Worm (Caenorhabditis elegans) whole organism, L4 larva: ENCODE measurements around the gene C28C12.11.
A peak's percentile ranks its signal among the peaks of the same experiment; 100 is the strongest.

ENCODE experiments used
- F10B5.3 ChIP-seq: sonication (generic microtip); optimal IDR thresholded peaks from 2 replicates; lab custom pipeline; 2016; ENCODE audit warnings: mild to moderate bottlenecking, missing genetic modification characterization, missing compliant biosample characterization
- F49E8.2 ChIP-seq: sonication (generic microtip); optimal IDR thresholded peaks from 2 replicates; lab custom pipeline; 2016; ENCODE audit warnings: missing compliant biosample characterization, mild to moderate bottlenecking, missing genetic modification characterization, borderline replicate concordance
- Y105C5A.15 ChIP-seq: fragments of 200-800 bp; sonication (Bioruptor generic); IDR thresholded peaks from 2 replicates; pipeline ENCODE4 v1.3.6; 2022; ENCODE audit warnings: missing genetic modification characterization, missing compliant biosample characterization
- Y48G9A.11 ChIP-seq: fragments of 200-800 bp; sonication (Bioruptor generic); IDR thresholded peaks from 2 replicates; pipeline ENCODE4 v1.3.6; 2022; ENCODE audit warnings: missing genetic modification reagents, missing genetic modification characterization, missing compliant biosample characterization
- Y75B8A.6 ChIP-seq: fragments of 200-800 bp; sonication (Bioruptor generic); IDR thresholded peaks from 2 replicates; pipeline ENCODE4 v1.3.6; 2022; ENCODE audit warnings: missing genetic modification reagents, missing genetic modification characterization, missing compliant biosample characterization
- ZK337.2 ChIP-seq: fragments of 200-800 bp; sonication (Bioruptor generic); IDR thresholded peaks from 2 replicates; pipeline ENCODE4 v1.3.6; 2022; ENCODE audit warnings: missing genetic modification reagents, missing genetic modification characterization, missing compliant biosample characterization
- aha-1 ChIP-seq: fragments of 150-350 bp; peaks from one replicate; lab custom pipeline; 2014; ENCODE audit warnings: missing biosample characterization, missing genetic modification characterization
- aly-2 ChIP-seq: sonication (generic microtip); optimal IDR thresholded peaks from 2 replicates; lab custom pipeline; 2018; ENCODE audit warnings: missing biosample characterization, missing genetic modification characterization
- arid-1 ChIP-seq: fragments of 200-800 bp; sonication (Bioruptor generic); conservative IDR thresholded peaks from 2 replicates; pipeline ENCODE4 v1.3.6; 2022; ENCODE audit warnings: missing genetic modification reagents, missing genetic modification characterization, missing compliant biosample characterization
- daf-12 ChIP-seq: fragments of 150-350 bp; optimal IDR thresholded peaks from 2 replicates; lab custom pipeline; 2014; ENCODE audit warnings: missing biosample characterization, missing genetic modification reagents, missing genetic modification characterization
- daf-8 ChIP-seq: fragments of 200-800 bp; sonication (Bioruptor generic); IDR thresholded peaks from 2 replicates; pipeline ENCODE4 v1.3.6; 2022; ENCODE audit warnings: missing genetic modification characterization, missing compliant biosample characterization
- dpl-1 ChIP-seq: fragments of 150-350 bp; optimal IDR thresholded peaks from 2 replicates; lab custom pipeline; 2014; ENCODE audit warnings: missing biosample characterization, missing genetic modification reagents, missing genetic modification characterization
- dve-1 ChIP-seq: sonication (generic microtip); optimal IDR thresholded peaks from 2 replicates; lab custom pipeline; 2017; ENCODE audit warnings: antibody characterized with exemption, mild to moderate bottlenecking, missing genetic modification characterization, missing compliant biosample characterization; ENCODE audit not compliant: insufficient read depth
- egl-27 ChIP-seq: sonication (generic microtip); optimal IDR thresholded peaks from 3 replicates; lab custom pipeline; 2017; ENCODE audit warnings: missing biosample characterization, missing genetic modification reagents, missing genetic modification characterization
- gei-8 ChIP-seq: fragments of 200-800 bp; sonication (Bioruptor generic); optimal IDR thresholded peaks from 2 replicates; lab custom pipeline; 2018; ENCODE audit warnings: mild to moderate bottlenecking, missing genetic modification characterization, missing compliant biosample characterization
- hif-1 ChIP-seq, 2 experiments: sonication (generic microtip); optimal IDR thresholded peaks; 2 replicates each; lab custom pipeline; 2016 to 2017; ENCODE audit warnings: missing compliant biosample characterization in 2 of 2, missing genetic modification characterization in 2 of 2, missing genetic modification reagents in 2 of 2, missing genotype in 2 of 2, mild to moderate bottlenecking in 1 of 2
- jun-1 ChIP-seq: fragments of 150-350 bp; optimal IDR thresholded peaks from 2 replicates; lab custom pipeline; 2014; ENCODE audit warnings: missing biosample characterization, missing genetic modification reagents, missing genetic modification characterization
- lin-1 ChIP-seq: fragments of 200-800 bp; sonication (Bioruptor generic); IDR thresholded peaks from 2 replicates; pipeline ENCODE4 v1.3.6; 2022; ENCODE audit warnings: missing genetic modification reagents, missing genetic modification characterization, missing compliant biosample characterization
- lin-29 ChIP-seq: fragments of 200-800 bp; sonication (Bioruptor generic); IDR thresholded peaks from 2 replicates; pipeline ENCODE4 v1.3.6; 2022; ENCODE audit warnings: missing genetic modification reagents, missing genetic modification characterization, missing compliant biosample characterization
- lin-38 ChIP-seq: fragments of 200-800 bp; sonication (Bioruptor generic); IDR thresholded peaks from 2 replicates; pipeline ENCODE4 v1.3.6; 2022; ENCODE audit warnings: missing genetic modification reagents, missing genetic modification characterization, missing compliant biosample characterization
- madf-9 ChIP-seq: fragments of 200-800 bp; sonication (Bioruptor generic); conservative IDR thresholded peaks from 2 replicates; pipeline ENCODE4 v1.3.6; 2022; ENCODE audit warnings: missing genetic modification reagents, missing genetic modification characterization, missing compliant biosample characterization
- mes-2 ChIP-seq: sonication (generic microtip); optimal IDR thresholded peaks from 2 replicates; lab custom pipeline; 2016; ENCODE audit warnings: missing genotype, mild to moderate bottlenecking, missing genetic modification characterization, missing compliant biosample characterization; ENCODE audit not compliant: poor library complexity, severe bottlenecking
- mxl-2 ChIP-seq: fragments of 200-800 bp; sonication (Bioruptor generic); conservative IDR thresholded peaks from 2 replicates; pipeline ENCODE4 v1.3.6; 2022; ENCODE audit warnings: missing genetic modification reagents, missing genetic modification characterization, missing compliant biosample characterization
- mxl-3 ChIP-seq: fragments of 200-800 bp; sonication (Bioruptor generic); optimal IDR thresholded peaks from 2 replicates; lab custom pipeline; 2018; ENCODE audit warnings: mild to moderate bottlenecking, missing genetic modification characterization, missing compliant biosample characterization
- nhr-102 ChIP-seq: sonication (generic microtip); optimal IDR thresholded peaks from 2 replicates; lab custom pipeline; 2016; ENCODE audit warnings: mild to moderate bottlenecking, missing genetic modification characterization, moderate library complexity, missing compliant biosample characterization
- nhr-28 ChIP-seq: fragments of 150-350 bp; optimal IDR thresholded peaks from 2 replicates; lab custom pipeline; 2014; ENCODE audit warnings: missing biosample characterization, missing genetic modification characterization
- php-3 ChIP-seq: fragments of 200-800 bp; sonication (Bioruptor generic); IDR thresholded peaks from 2 replicates; pipeline ENCODE4 v1.3.6; 2022; ENCODE audit warnings: missing genetic modification reagents, missing genetic modification characterization, missing compliant biosample characterization
- rbr-2 ChIP-seq: sonication (generic microtip); optimal IDR thresholded peaks from 2 replicates; lab custom pipeline; 2016; ENCODE audit warnings: missing genotype, missing genetic modification characterization, missing compliant biosample characterization
- snpc-1.2 ChIP-seq: fragments of 200-800 bp; sonication (Bioruptor generic); IDR thresholded peaks from 2 replicates; pipeline ENCODE4 v1.3.6; 2022; ENCODE audit warnings: missing genetic modification reagents, missing genetic modification characterization, missing compliant biosample characterization
- tra-1 ChIP-seq: fragments of 200-800 bp; sonication (Bioruptor generic); IDR thresholded peaks from 2 replicates; pipeline ENCODE4 v1.3.6; 2022; ENCODE audit warnings: missing genetic modification reagents, missing genetic modification characterization, missing compliant biosample characterization
- unc-62 ChIP-seq, 3 experiments: fragments of 150-350 bp in 1 of 3; sonication (generic microtip); optimal IDR thresholded peaks in 2 of 3; peaks in 1 of 3; 1 replicate in 1 of 3; 2 replicates in 2 of 3; lab custom pipeline; 2014 to 2017; ENCODE audit warnings: missing biosample characterization in 3 of 3, missing genetic modification characterization in 3 of 3, missing genetic modification reagents in 3 of 3, missing genotype in 1 of 3
- zfp-2 ChIP-seq: sonication (generic microtip); optimal IDR thresholded peaks from 2 replicates; lab custom pipeline; 2016; ENCODE audit warnings: mild to moderate bottlenecking, missing genetic modification characterization, missing compliant biosample characterization
- zip-2 ChIP-seq: fragments of 150-350 bp; optimal IDR thresholded peaks from 2 replicates; lab custom pipeline; 2014; ENCODE audit warnings: missing biosample characterization, missing genetic modification characterization

Gene C28C12.11

DNA sequence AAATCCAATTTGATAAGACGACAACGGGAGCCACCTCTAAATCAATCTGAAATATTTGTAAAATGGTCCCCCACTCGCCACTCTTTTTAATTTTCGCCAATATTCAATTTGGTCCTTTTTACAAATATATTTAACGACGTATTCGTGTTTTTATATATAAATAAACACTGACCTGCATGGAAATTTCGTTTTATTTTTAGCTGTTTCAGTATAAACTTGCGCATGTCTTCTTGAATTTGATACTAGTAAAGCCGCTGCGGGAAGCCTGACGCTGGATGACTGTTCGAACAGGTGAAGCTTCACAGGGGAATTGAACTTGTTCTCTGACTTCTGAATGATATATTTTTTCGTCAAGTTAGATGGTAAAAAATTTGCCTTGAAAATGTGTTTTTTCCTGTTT, 40.7 kb downstream of the C28C12.11 start:
- TF ChIP-seq Y75B8A.6 = no peak
- TF ChIP-seq rbr-2 (tag; lab: Kevin White, UChicago) = no peak
- no peak for TF ChIP-seq aly-2
- no peak for TF ChIP-seq lin-1 (GFP tag; lab: Robert Waterston, UW)
- no peak for TF ChIP-seq snpc-1.2 (GFP tag; lab: Robert Waterston, UW)
- no peak for TF ChIP-seq jun-1 (tag; lab: Kevin White, UChicago)
- no peak for TF ChIP-seq daf-12
- no peak for TF ChIP-seq F10B5.3 (tag; lab: Kevin White, UChicago)
- TF ChIP-seq arid-1 (GFP tag; lab: Robert Waterston, UW) = no peak
- TF ChIP-seq gei-8 (GFP tag; lab: Kevin White, UChicago) = no peak
- TF ChIP-seq hif-1 (tag; optimal IDR thresholded peaks at IDR 0.05; lab: Kevin White, UChicago) = no peak
- 0 out of 2 replicates have a peak, but pooled peaks have one; percentile 16 for TF ChIP-seq lin-38 (GFP tag; lab: Robert Waterston, UW)
- TF ChIP-seq F49E8.2 (tag; lab: Kevin White, UChicago) = peak; percentile 20
- TF ChIP-seq daf-8 (GFP tag; lab: Robert Waterston, UW) = no peak
- TF ChIP-seq dve-1 (tag; lab: Kevin White, UChicago) = no peak
- no peak for TF ChIP-seq mxl-3

DNA sequence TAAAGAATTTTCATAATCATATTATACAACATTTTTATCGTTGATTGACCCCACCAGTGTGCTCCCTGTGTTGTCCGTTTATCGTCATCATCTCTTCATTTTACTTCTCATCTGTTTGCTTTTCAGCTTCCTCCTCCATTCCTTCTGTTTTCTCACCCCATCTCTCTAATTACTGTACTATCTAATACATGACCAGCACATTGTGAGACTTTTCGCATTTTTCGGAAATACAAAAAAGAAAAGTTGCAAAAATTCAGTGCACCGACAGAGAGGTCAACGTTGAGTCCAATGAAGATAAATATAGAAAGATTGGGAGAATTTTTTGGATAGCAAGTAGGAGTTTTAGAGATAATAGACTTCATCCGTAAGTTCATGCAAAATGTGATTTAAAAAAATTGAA, 46.1 kb downstream of the C28C12.11 start:
- no peak for TF ChIP-seq nhr-28
- TF ChIP-seq unc-62 (GFP tag; optimal IDR thresholded peaks at IDR 0.05 in 1 of 2; lab: Kevin White, UChicago) = peak in 1 of 2 experiments; percentile 95
- TF ChIP-seq unc-62 (tag; optimal IDR thresholded peaks at IDR 0.05; lab: Kevin White, UChicago) = no peak

DNA sequence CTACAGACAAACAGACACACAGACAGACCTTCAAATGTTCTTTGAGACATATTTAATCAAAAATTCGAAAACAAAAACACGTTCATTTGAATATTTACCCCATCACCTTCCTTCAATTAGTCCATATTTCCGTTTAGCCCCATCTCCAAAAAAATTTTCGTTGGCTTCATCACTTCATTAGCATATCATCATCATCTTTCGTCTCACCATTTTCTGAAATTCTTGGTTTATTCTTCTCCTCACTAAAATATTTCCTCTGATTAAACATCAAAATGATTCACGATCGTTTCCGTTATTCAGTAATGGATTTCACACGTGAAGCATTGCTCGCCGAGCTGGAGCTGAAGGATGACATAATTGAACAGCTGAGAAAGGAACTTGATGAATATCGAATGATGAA, 46.7 kb downstream of the C28C12.11 start, which contains the start of gene pkg-2:
TSS of gene pkg-2 (plus strand) at position 301 of the 400 bp plus-strand sequence.
- TF ChIP-seq tra-1 (GFP tag; lab: Robert Waterston, UW) (no peak), lin-29 (GFP tag; lab: Robert Waterston, UW) (no peak), zfp-2 (tag; lab: Kevin White, UChicago) (no peak), Y75B8A.6 (no peak), F49E8.2 (tag; lab: Kevin White, UChicago) (no peak), Y48G9A.11 (GFP tag; lab: Robert Waterston, UW) (no peak), zip-2 (no peak), mes-2 (tag; lab: Kevin White, UChicago) (no peak), egl-27 (no peak), ZK337.2 (GFP tag; lab: Robert Waterston, UW) (no peak), arid-1 (GFP tag; lab: Robert Waterston, UW) (no peak), aha-1 (no peak), dpl-1 (GFP tag; lab: Kevin White, UChicago) (no peak), mxl-2 (GFP tag; lab: Robert Waterston, UW) (no peak), nhr-102 (no peak), php-3 (GFP tag; lab: Robert Waterston, UW) (no peak), madf-9 (GFP tag; lab: Robert Waterston, UW) (no peak)
- TF ChIP-seq, all 104 proteins: peak for 0

DNA sequence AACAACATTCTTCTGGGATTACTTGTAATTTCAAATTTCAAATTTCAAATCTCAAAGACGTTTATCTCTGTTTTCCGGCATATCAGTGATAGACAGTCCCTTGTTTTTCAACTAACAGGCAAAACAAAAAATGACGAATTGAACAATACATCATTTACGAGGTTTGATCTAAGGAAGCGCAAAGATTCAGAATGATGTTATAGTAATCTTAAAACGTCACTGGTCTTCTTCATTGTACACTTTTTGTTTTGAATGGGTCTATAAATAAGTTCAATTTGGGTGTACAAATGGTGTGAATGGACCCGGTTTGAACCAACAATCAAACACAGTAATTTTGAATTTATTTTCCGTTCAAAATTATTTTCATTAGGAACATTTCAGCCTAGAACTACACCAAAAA, 50.1 kb downstream of the C28C12.11 start:
- peak in 1 of 2 experiments; percentile 96 for TF ChIP-seq unc-62 (GFP tag; optimal IDR thresholded peaks at IDR 0.05 in 1 of 2; lab: Kevin White, UChicago)
- no peak for TF ChIP-seq unc-62 (tag; optimal IDR thresholded peaks at IDR 0.05; lab: Kevin White, UChicago)
- TF ChIP-seq Y105C5A.15 (GFP tag; lab: Robert Waterston, UW) = no peak
- TF ChIP-seq, all 104 proteins: peak for 1
